Worm (Caenorhabditis elegans) whole organism, early embryonic: ENCODE data around the gene myo-2.

Experiments used
- ama-1 ChIP-seq: fragments of 150-350 bp; optimal IDR thresholded peaks from 2 replicates; lab custom pipeline; 2014
- pes-1 ChIP-seq: fragments of 200-800 bp; sonication (Bioruptor generic); IDR thresholded peaks from 2 replicates; pipeline ENCODE4 v1.3.6; 2022; ENCODE audit warnings: missing genetic modification reagents, missing genetic modification characterization, missing compliant biosample characterization
- scrt-1 ChIP-seq: fragments of 200-800 bp; sonication (Bioruptor generic); IDR thresholded peaks from 2 replicates; pipeline ENCODE4 v1.3.6; 2022; ENCODE audit warnings: missing genetic modification characterization, missing compliant biosample characterization

DNA sequence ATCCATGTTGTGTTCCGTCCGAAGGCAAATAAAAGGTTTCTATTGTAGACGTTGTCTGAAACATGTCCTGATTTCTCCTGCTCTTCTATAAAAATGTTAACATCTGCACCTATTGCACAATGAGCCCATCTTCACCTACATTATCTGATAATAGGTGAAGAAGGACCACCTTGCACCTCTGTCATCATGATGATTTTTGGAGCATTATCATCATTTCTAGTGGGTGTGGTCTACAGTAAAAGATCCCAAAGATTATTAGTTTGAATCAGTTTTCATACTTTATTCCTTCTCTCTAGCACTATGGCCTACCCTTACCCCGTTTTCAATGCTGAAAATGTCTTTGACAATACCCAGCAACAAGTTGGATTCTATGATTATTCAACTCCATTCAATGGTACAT, 37.6 kb upstream of the myo-2 start, which contains the start of gene med-1:
- TF ChIP-seq pes-1 = no peak
- no peak for TF ChIP-seq ama-1 (lab: Kevin White, UChicago)
- TF ChIP-seq scrt-1 = no peak
